Worm (Caenorhabditis elegans) whole organism, L3 larva: ENCODE data around the gene C13A2.6.

Experiments used
- elt-3 ChIP-seq, 3 experiments: fragments of 150-350 bp in 1 of 3; sonication (generic microtip) in 2 of 3; optimal IDR thresholded peaks; 2 replicates in 2 of 3; 4 replicates in 1 of 3; lab custom pipeline; 2014 to 2017; ENCODE audit warnings: missing biosample characterization in 3 of 3, missing genetic modification characterization in 3 of 3
- snpc-4 ChIP-seq: fragments of 150-350 bp; optimal IDR thresholded peaks from 2 replicates; lab custom pipeline; 2014; ENCODE audit warnings: missing biosample characterization, missing genetic modification characterization

DNA sequence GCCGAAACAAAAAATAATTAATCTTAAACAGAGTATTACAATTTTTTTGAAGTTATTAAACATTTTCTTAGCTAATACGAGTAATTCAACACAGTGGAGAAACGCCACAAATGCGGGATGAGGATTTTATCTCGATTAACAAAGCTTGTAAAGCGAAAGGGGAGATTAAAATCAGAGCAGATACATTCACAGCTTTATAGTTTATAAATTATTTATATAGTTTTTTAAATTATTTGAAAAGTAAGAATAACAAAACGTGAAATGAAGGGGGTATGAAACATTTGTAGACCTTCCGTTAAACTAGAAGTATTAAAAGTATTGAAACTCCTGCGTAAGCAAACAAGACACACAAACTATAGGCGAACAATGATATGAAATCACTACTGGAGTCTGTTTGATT lies 14.4 kb upstream of the C13A2.6 start, which contains the start of gene C05C8.8:
- no peak for TF ChIP-seq elt-3 (tag; optimal IDR thresholded peaks at IDR 0.05; lab: Kevin White, UChicago)
- no peak for TF ChIP-seq snpc-4 (tag; lab: Kevin White, UChicago)
